Worm (Caenorhabditis elegans) whole organism, L3 larva: Measurements from ENCODE around the gene mfsd-11.
A peak's percentile ranks its signal among the peaks of the same experiment; 100 is the strongest.

ENCODE experiments used
- R02D3.7 ChIP-seq: fragments of 150-350 bp; optimal IDR thresholded peaks from 2 replicates; lab custom pipeline; 2014; ENCODE audit warnings: missing biosample characterization, missing genetic modification characterization
- aly-2 ChIP-seq: fragments of 150-350 bp; optimal IDR thresholded peaks from 2 replicates; lab custom pipeline; 2014; ENCODE audit warnings: missing biosample characterization, missing genetic modification characterization
- ama-1 ChIP-seq: fragments of 150-350 bp; optimal IDR thresholded peaks from 2 replicates; lab custom pipeline; 2018
- ceh-16 ChIP-seq: sonication (generic microtip); optimal IDR thresholded peaks from 2 replicates; lab custom pipeline; 2017; ENCODE audit warnings: missing biosample characterization, missing genetic modification characterization
- ceh-28 ChIP-seq: fragments of 150-350 bp; optimal IDR thresholded peaks from 2 replicates; lab custom pipeline; 2014; ENCODE audit warnings: missing biosample characterization, missing genetic modification reagents, missing genetic modification characterization
- daf-12 ChIP-seq: fragments of 150-350 bp; optimal IDR thresholded peaks from 2 replicates; lab custom pipeline; 2014; ENCODE audit warnings: missing biosample characterization, missing genetic modification reagents, missing genetic modification characterization
- egl-27 ChIP-seq: sonication (generic microtip); optimal IDR thresholded peaks from 4 replicates; lab custom pipeline; 2017; ENCODE audit warnings: missing biosample characterization, missing genetic modification reagents, missing genetic modification characterization
- egl-5 ChIP-seq: fragments of 150-350 bp; optimal IDR thresholded peaks from 2 replicates; lab custom pipeline; 2017; ENCODE audit warnings: missing biosample characterization, missing genetic modification reagents, missing genetic modification characterization, inconsistent platforms
- elt-1 ChIP-seq: fragments of 150-350 bp; optimal IDR thresholded peaks from 2 replicates; lab custom pipeline; 2014; ENCODE audit warnings: missing biosample characterization, missing genetic modification characterization
- elt-2 ChIP-seq: sonication (generic microtip); optimal IDR thresholded peaks from 2 replicates; lab custom pipeline; 2016; ENCODE audit warnings: missing genetic modification reagents, mild to moderate bottlenecking, missing genetic modification characterization, missing compliant biosample characterization
- fkh-10 ChIP-seq: sonication (generic microtip); optimal IDR thresholded peaks from 2 replicates; lab custom pipeline; 2017; ENCODE audit warnings: missing biosample characterization, missing genetic modification reagents, missing genetic modification characterization
- fkh-2 ChIP-seq: fragments of 150-350 bp; optimal IDR thresholded peaks from 2 replicates; lab custom pipeline; 2014; ENCODE audit warnings: missing biosample characterization, missing genetic modification reagents, missing genetic modification characterization
- fos-1 ChIP-seq: fragments of 150-350 bp; optimal IDR thresholded peaks from 2 replicates; lab custom pipeline; 2014; ENCODE audit warnings: missing biosample characterization, missing genetic modification characterization
- hmg-11 ChIP-seq: sonication (generic microtip); optimal IDR thresholded peaks from 2 replicates; lab custom pipeline; 2016; ENCODE audit warnings: missing genetic modification characterization, missing compliant biosample characterization
- jun-1 ChIP-seq: fragments of 150-350 bp; optimal IDR thresholded peaks from 2 replicates; lab custom pipeline; 2014; ENCODE audit warnings: missing biosample characterization, missing genetic modification reagents, missing genetic modification characterization
- lin-15B ChIP-seq: fragments of 150-350 bp; optimal IDR thresholded peaks from 2 replicates; lab custom pipeline; 2014; ENCODE audit warnings: missing biosample characterization, missing genetic modification characterization
- lin-39 ChIP-seq: fragments of 150-350 bp; optimal IDR thresholded peaks from 2 replicates; lab custom pipeline; 2018; ENCODE audit warnings: missing biosample characterization, missing genetic modification reagents, missing genetic modification characterization
- lsy-12 ChIP-seq: sonication (generic microtip); optimal IDR thresholded peaks from 2 replicates; lab custom pipeline; 2016; ENCODE audit warnings: mild to moderate bottlenecking, missing genetic modification characterization, missing compliant biosample characterization
- mdl-1 ChIP-seq: fragments of 150-350 bp; optimal IDR thresholded peaks from 2 replicates; lab custom pipeline; 2014; ENCODE audit warnings: missing biosample characterization, missing genetic modification characterization
- mml-1 ChIP-seq: fragments of 150-350 bp; sonication (generic microtip); optimal IDR thresholded peaks from 3 replicates; lab custom pipeline; 2014; ENCODE audit warnings: missing biosample characterization, missing genetic modification characterization
- nfya-1 ChIP-seq: sonication (generic microtip); optimal IDR thresholded peaks from 2 replicates; lab custom pipeline; 2017; ENCODE audit warnings: missing genetic modification characterization, mild to moderate bottlenecking, missing compliant biosample characterization, antibody characterized with exemption, moderate library complexity; ENCODE audit not compliant: insufficient read depth
- nhr-12 ChIP-seq: fragments of 150-350 bp; optimal IDR thresholded peaks from 2 replicates; lab custom pipeline; 2014; ENCODE audit warnings: missing biosample characterization, missing genetic modification characterization
- nhr-23 ChIP-seq: fragments of 150-350 bp; optimal IDR thresholded peaks from 2 replicates; lab custom pipeline; 2014; ENCODE audit warnings: missing biosample characterization, missing genetic modification reagents, missing genetic modification characterization
- nhr-25 ChIP-seq: sonication (generic microtip); optimal IDR thresholded peaks from 2 replicates; lab custom pipeline; 2017; ENCODE audit warnings: missing biosample characterization, missing genetic modification characterization
- nhr-43 ChIP-seq: sonication (generic microtip); optimal IDR thresholded peaks from 2 replicates; lab custom pipeline; 2016; ENCODE audit warnings: mild to moderate bottlenecking, missing genetic modification characterization, missing compliant biosample characterization; ENCODE audit not compliant: poor library complexity, severe bottlenecking
- nhr-67 ChIP-seq: fragments of 150-350 bp; optimal IDR thresholded peaks from 2 replicates; lab custom pipeline; 2014; ENCODE audit warnings: missing biosample characterization, missing genetic modification characterization
- nhr-76 ChIP-seq: fragments of 150-350 bp; sonication (generic microtip); optimal IDR thresholded peaks from 5 replicates; lab custom pipeline; 2014; ENCODE audit warnings: missing biosample characterization, missing genetic modification characterization
- nhr-77 ChIP-seq: fragments of 150-350 bp; optimal IDR thresholded peaks from 2 replicates; lab custom pipeline; 2014; ENCODE audit warnings: missing biosample characterization, missing genetic modification characterization
- pha-4 ChIP-seq: fragments of 150-350 bp; optimal IDR thresholded peaks from 2 replicates; lab custom pipeline; 2014; ENCODE audit warnings: missing biosample characterization, missing genetic modification reagents, missing genetic modification characterization
- pqm-1 ChIP-seq: fragments of 150-350 bp; optimal IDR thresholded peaks from 2 replicates; lab custom pipeline; 2017; ENCODE audit warnings: missing biosample characterization, missing genetic modification characterization, inconsistent platforms
- skn-1 ChIP-seq: fragments of 150-350 bp; optimal IDR thresholded peaks from 2 replicates; lab custom pipeline; 2014; ENCODE audit warnings: missing biosample characterization, missing genetic modification characterization
- snpc-4 ChIP-seq: fragments of 150-350 bp; optimal IDR thresholded peaks from 2 replicates; lab custom pipeline; 2014; ENCODE audit warnings: missing biosample characterization, missing genetic modification characterization
- tbx-2 ChIP-seq: sonication (generic microtip); optimal IDR thresholded peaks from 2 replicates; lab custom pipeline; 2016; ENCODE audit warnings: mild to moderate bottlenecking, missing genetic modification characterization, missing compliant biosample characterization
- unc-39 ChIP-seq: sonication (generic microtip); optimal IDR thresholded peaks from 4 replicates; lab custom pipeline; 2017; ENCODE audit warnings: missing biosample characterization, missing genetic modification characterization
- unc-62 ChIP-seq: fragments of 150-350 bp; sonication (generic microtip); optimal IDR thresholded peaks from 4 replicates; lab custom pipeline; 2014; ENCODE audit warnings: missing biosample characterization, missing genetic modification reagents, missing genetic modification characterization
- ztf-11 ChIP-seq: fragments of 150-350 bp; optimal IDR thresholded peaks from 2 replicates; lab custom pipeline; 2014; ENCODE audit warnings: missing biosample characterization, missing genetic modification characterization
- ztf-4 ChIP-seq: fragments of 150-350 bp; optimal IDR thresholded peaks from 2 replicates; lab custom pipeline; 2014; ENCODE audit warnings: missing biosample characterization, missing genetic modification characterization

Gene mfsd-11

ce11 chrX:12176873-12177293 is 23.0 kb upstream of the mfsd-11 start:
- TF ChIP-seq nhr-25 (tag; lab: Kevin White, UChicago) = peak; percentile 74
- no peak for TF ChIP-seq R02D3.7 (tag; lab: Kevin White, UChicago)
- TF ChIP-seq lin-15B (tag; lab: Kevin White, UChicago) = no peak
- no peak for TF ChIP-seq nhr-77
- peak; percentile 22 for TF ChIP-seq elt-2
- TF ChIP-seq nhr-23 (tag; lab: Kevin White, UChicago) = peak; percentile 53
- TF ChIP-seq mml-1 (tag; lab: Kevin White, UChicago) = no peak
- TF ChIP-seq ztf-11 = no peak
- no peak for TF ChIP-seq elt-1 (tag; lab: Kevin White, UChicago)

ce11 chrX:12176394-12176793 is 22.5 kb upstream of the mfsd-11 start:
- peak; percentile 3 for TF ChIP-seq lin-39 (tag; lab: Kevin White, UChicago)
- TF ChIP-seq egl-5 (tag; lab: Kevin White, UChicago) = peak; percentile 0
- peak; percentile 73 for TF ChIP-seq nhr-43 (tag; lab: Kevin White, UChicago)
- TF ChIP-seq ztf-4 (tag; lab: Kevin White, UChicago) = no peak
- TF ChIP-seq elt-2 = no peak
- no peak for TF ChIP-seq nhr-67 (tag; lab: Kevin White, UChicago)
- TF ChIP-seq unc-39 (tag; lab: Kevin White, UChicago) = no peak
- TF ChIP-seq nhr-25 (tag; lab: Kevin White, UChicago) = no peak
- peak; percentile 49 for TF ChIP-seq nhr-23 (tag; lab: Kevin White, UChicago)
- TF ChIP-seq pqm-1 (tag; lab: Kevin White, UChicago) = no peak
- TF ChIP-seq hmg-11 (tag; lab: Kevin White, UChicago) = no peak
- TF ChIP-seq, all 47 proteins: peak for 4

- TF ChIP-seq nhr-67 (tag; lab: Kevin White, UChicago) (no peak), nhr-23 (tag; lab: Kevin White, UChicago) (peak; percentile 47), nhr-43 (tag; lab: Kevin White, UChicago) (peak; percentile 56), aly-2 (no peak), mdl-1 (tag; lab: Kevin White, UChicago) (no peak)
Observed at ce11 chrX:12175667-12176278, 21.9 kb upstream of the mfsd-11 start.

- TF ChIP-seq hmg-11 (tag; lab: Kevin White, UChicago) (peak; percentile 5), mml-1 (tag; lab: Kevin White, UChicago) (no peak), elt-2 (peak; percentile 39), nfya-1 (tag; lab: Kevin White, UChicago) (peak; percentile 11), pqm-1 (tag; lab: Kevin White, UChicago) (peak; percentile 41), pha-4 (tag; lab: Kevin White, UChicago) (peak; percentile 13)
- TF ChIP-seq, all 47 proteins: peak for 5
Observed at ce11 chrX:12174686-12175404, 20.9 kb upstream of the mfsd-11 start.

ce11 chrX:12173989-12174388 is 20.1 kb upstream of the mfsd-11 start:
- TF ChIP-seq nhr-67 (tag; lab: Kevin White, UChicago) (no peak), pqm-1 (tag; lab: Kevin White, UChicago) (peak; percentile 35), ztf-11 (no peak), egl-27 (tag; lab: Kevin White, UChicago) (no peak), snpc-4 (tag; lab: Kevin White, UChicago) (no peak), jun-1 (tag; lab: Kevin White, UChicago) (no peak), mml-1 (tag; lab: Kevin White, UChicago) (no peak), elt-2 (peak; percentile 40), fos-1 (no peak), nhr-12 (tag; lab: Kevin White, UChicago) (no peak)

- TF ChIP-seq unc-62 (GFP tag; lab: Kevin White, UChicago) = no peak
- no peak for TF ChIP-seq nhr-12 (tag; lab: Kevin White, UChicago)
- no peak for TF ChIP-seq tbx-2
- no peak for TF ChIP-seq nhr-76
- TF ChIP-seq lin-15B (tag; lab: Kevin White, UChicago) = no peak
- TF ChIP-seq ceh-16 = no peak
- TF ChIP-seq lsy-12 (tag; lab: Kevin White, UChicago) = no peak
- TF ChIP-seq nhr-77 = no peak
- peak; percentile 9 for TF ChIP-seq pha-4 (tag; lab: Kevin White, UChicago)
- no peak for TF ChIP-seq ama-1 (lab: Kevin White, UChicago)
- peak; percentile 70 for TF ChIP-seq pqm-1 (tag; lab: Kevin White, UChicago)
- TF ChIP-seq nhr-25 (tag; lab: Kevin White, UChicago) = peak; percentile 55
- TF ChIP-seq fos-1 = no peak
- no peak for TF ChIP-seq daf-12 (tag; lab: Kevin White, UChicago)
- TF ChIP-seq egl-27 (tag; lab: Kevin White, UChicago) = no peak
- TF ChIP-seq aly-2 = no peak
- TF ChIP-seq egl-5 (tag; lab: Kevin White, UChicago) = no peak
- no peak for TF ChIP-seq skn-1 (tag; lab: Kevin White, UChicago)
- TF ChIP-seq fkh-10 (GFP tag; lab: Kevin White, UChicago) = no peak
- no peak for TF ChIP-seq ceh-28
- TF ChIP-seq jun-1 (tag; lab: Kevin White, UChicago) = peak; percentile 46
- TF ChIP-seq fkh-2 (tag; lab: Kevin White, UChicago) = no peak
Observed at ce11 chrX:12172482-12173134, 18.7 kb upstream of the mfsd-11 start.
